Fruit fly (Drosophila melanogaster): ENCODE measurements around the gene CG33263.
A peak's percentile ranks its signal among the peaks of the same experiment; 100 is the strongest.

Gene CG33263

DNA sequence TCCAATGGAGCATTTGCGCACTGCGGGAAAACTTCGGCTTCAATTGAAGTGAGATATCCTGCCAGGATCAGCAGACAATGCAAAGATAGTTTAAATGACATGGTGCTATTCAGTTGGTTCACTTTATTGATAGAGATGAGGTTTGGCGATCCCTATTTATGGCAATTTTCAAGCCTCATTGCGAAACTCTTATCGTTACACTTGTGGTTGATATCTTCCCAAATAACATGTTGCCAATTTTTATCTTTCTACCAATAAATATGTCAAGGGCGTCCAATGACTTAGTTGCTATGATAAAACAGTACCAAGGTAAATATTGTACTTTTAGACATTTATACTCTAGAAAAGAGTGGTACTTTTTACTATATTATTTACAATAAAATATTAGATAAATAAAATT, at the start of gene CG33263:
CG33263 (minus strand) TSS at position 101 of the 400 bp plus-strand sequence.
- no peak for TF ChIP-seq sug (tag; optimal IDR thresholded peaks at IDR 0.05)
- TF ChIP-seq ERR (GFP tag; optimal IDR thresholded peaks at IDR 0.05): no peak
- TF ChIP-seq HLHmδ (GFP tag; optimal IDR thresholded peaks at IDR 0.05): no peak
- no peak for TF ChIP-seq Myb (GFP tag; optimal IDR thresholded peaks at IDR 0.05)
- no peak for TF ChIP-seq CG13624 (GFP tag; optimal IDR thresholded peaks at IDR 0.05)
- TF ChIP-seq CG6654 (GFP tag; optimal IDR thresholded peaks at IDR 0.05): no peak
- no peak for TF ChIP-seq CG17385 (GFP tag; optimal IDR thresholded peaks at IDR 0.05)
- no peak for TF ChIP-seq CG3995 (GFP tag; optimal IDR thresholded peaks at IDR 0.05)
- no peak for TF ChIP-seq CG11247 (GFP tag; IDR thresholded peaks at IDR 0.05)
- TF ChIP-seq az2 (GFP tag; optimal IDR thresholded peaks at IDR 0.05): no peak
- TF ChIP-seq CG43689 (GFP tag; IDR thresholded peaks at IDR 0.05): no peak
- no peak for TF ChIP-seq Ets97D (GFP tag; optimal IDR thresholded peaks at IDR 0.05)

DNA sequence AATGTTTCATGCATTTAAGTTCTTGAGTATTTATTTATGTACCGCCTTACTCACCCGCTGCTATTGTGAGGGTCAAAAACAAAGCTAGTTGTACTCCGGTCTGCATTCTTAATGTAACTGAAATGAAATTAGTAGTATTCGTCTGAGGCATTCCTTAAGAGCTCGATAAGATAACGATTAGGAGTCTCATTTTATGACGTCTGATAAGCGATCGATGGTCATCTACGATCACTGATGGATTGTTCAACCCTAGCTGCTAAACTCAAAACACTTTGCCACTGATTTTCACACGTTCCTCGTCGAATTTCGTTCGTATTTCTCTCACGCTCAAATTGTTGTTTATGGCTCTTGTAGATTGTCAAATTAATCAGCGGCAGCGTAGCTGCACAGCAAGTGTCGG, 33.2 kb upstream of the CG33263 start, which contains the start of gene CG10116:
CG10116 (minus strand) TSS at position 106 of the 400 bp plus-strand sequence.
- TF ChIP-seq CG13287 (GFP tag; IDR thresholded peaks at IDR 0.05; ENCODE audit: partially characterized antibody) (no peak), exex (tag; optimal IDR thresholded peaks at IDR 0.05) (peak; percentile 78), sd (tag; optimal IDR thresholded peaks at IDR 0.05) (peak; percentile 87), chinmo (GFP tag; IDR thresholded peaks at IDR 0.05; ENCODE audit: partially characterized antibody) (0 out of 4 replicates have a peak, but pooled peaks have one; percentile 38), sens-2 (GFP tag; IDR thresholded peaks at IDR 0.05) (peak; percentile 43; the same call in 1 of the 2 replicates), dimm (GFP tag; IDR thresholded peaks at IDR 0.05) (no peak), grn (GFP tag; optimal IDR thresholded peaks at IDR 0.05) (peak; percentile 70), Atf6 (GFP tag; IDR thresholded peaks at IDR 0.05) (no peak), run (tag; optimal IDR thresholded peaks at IDR 0.05) (no peak), lmd (GFP tag; IDR thresholded peaks at IDR 0.05) (no peak), tio (GFP tag; optimal IDR thresholded peaks at IDR 0.05) (no peak), chm (GFP tag; IDR thresholded peaks at IDR 0.05) (no peak), BtbVII (GFP tag; optimal IDR thresholded peaks at IDR 0.05) (no peak), CG15073 (GFP tag; optimal IDR thresholded peaks at IDR 0.05) (no peak), peb (GFP tag; IDR thresholded peaks at IDR 0.05) (no peak)

DNA sequence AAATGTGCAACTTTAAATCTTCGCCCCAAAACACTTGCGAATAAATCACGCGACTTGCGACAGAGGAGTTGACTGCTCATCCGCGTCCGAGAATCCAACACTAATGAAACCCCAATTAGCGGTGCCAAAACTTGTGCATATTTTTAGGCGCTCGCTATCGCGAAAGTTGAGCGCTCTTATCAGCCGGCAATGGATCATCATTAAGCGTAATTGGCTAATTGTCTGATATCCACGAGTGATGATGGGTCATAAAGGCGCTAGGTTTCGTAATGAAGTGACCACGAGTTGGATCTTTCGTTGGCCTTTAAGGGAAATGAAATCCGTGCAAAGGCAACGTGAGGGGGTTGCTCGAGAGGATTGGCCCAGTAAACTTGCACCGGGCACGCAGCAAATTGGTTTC, 30.8 kb upstream of the CG33263 start:
- TF ChIP-seq B-H2 (GFP tag; optimal IDR thresholded peaks at IDR 0.05) (peak; percentile 3), Nf-YB (GFP tag; optimal IDR thresholded peaks at IDR 0.05) (no peak), CG15011 (GFP tag; optimal IDR thresholded peaks at IDR 0.05) (no peak), Fer3 (tag; optimal IDR thresholded peaks at IDR 0.05) (no peak), CG8290 (GFP tag; optimal IDR thresholded peaks at IDR 0.05) (no peak), CG8290 (tag; optimal IDR thresholded peaks at IDR 0.05) (peak in 1 of 2 experiments; percentile 6), Elba2 (GFP tag; optimal IDR thresholded peaks at IDR 0.05) (no peak), CG15514 (GFP tag; optimal IDR thresholded peaks at IDR 0.05) (no peak), exex (tag; optimal IDR thresholded peaks at IDR 0.05) (peak; percentile 81), maf-S (GFP tag; optimal IDR thresholded peaks at IDR 0.05) (no peak), fd3F (GFP tag; optimal IDR thresholded peaks at IDR 0.05) (no peak), CG31224 (GFP tag; IDR thresholded peaks at IDR 0.05) (no peak), CG15073 (GFP tag; optimal IDR thresholded peaks at IDR 0.05) (no peak), lab (GFP tag; optimal IDR thresholded peaks at IDR 0.05) (peak; percentile 19), ap (GFP tag; IDR thresholded peaks at IDR 0.05) (no peak)
